Fruit fly (Drosophila melanogaster): ENCODE measurements around the gene Klp3A.

Gene Klp3A

DNA sequence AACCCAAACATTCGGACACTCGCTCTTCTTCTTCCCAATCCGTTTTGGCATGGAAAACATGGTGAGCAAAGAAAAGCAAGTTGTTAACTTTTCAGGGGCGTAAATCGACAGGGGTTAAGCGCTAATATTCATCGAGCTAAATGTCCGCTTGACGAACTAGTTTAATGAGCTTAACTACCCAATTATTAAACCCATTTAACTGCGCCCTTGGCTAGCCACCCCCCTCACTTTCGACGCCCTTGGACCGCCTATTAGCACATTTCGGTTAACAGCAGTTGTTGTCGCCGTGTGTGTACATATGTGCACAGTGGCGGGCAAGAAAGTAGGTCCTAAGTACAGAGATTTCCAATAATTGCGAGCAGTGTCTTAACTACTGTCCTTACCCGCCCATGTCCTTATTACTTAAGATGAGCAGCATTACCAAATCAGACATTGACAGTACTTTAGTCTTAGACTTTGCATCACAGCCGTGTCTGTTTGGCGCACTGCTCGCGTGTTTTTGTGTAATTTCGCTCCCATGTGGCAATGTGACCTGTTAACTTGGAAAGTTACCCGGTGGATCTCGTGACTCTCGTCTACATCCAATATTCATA, 14.3 kb downstream of the Klp3A start:
- peak; percentile 91 for TF ChIP-seq CG17801 (GFP tag; optimal IDR thresholded peaks at IDR 0.05; ENCODE audit: partially characterized antibody)

DNA sequence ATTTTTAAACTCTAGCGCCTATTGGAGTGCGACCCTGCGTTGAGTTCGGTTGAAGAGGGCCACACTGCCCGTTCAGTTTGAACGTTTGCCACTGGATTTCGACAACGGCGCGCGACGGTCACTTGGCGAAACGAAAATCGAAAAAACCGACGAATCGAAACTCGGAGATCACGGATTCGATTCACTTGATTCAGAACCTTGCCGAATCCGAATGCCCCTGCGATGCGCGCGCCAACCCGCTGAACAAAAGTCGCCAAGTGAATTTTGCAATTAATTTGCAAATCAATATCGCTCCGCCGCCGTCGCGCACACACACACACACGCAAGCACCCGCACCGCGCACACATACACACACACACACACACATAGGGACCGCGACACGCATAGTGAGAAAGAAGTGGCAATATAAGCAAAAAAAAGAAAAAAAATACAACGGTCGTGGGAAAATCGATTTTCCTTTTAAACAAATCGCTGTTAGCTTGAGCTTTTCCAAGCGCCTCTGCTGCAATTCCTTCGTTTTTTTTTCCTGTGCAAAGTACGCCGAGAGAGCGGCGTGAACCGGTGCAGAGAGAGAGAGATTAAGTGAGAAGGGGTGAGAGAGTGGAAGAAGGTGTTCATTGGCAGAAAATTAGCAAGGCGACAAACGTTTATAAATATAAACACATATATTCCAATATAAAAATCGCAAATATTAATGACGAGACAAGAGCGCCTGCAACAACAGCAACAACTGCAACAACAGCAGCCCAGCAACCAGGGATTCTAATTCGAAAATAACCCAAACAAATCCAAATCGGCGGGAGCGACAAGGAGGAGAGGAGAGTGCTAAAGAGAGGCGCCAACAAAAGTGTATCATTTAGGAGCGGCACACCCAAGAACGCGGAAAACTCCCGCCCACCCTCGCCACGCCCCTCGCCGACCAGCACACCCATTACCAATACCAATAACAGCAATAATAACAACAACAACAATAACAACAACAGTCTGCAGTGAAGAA, 15.1 kb downstream of the Klp3A start, which contains the start of gene egh:
TSS of gene egh (plus strand) at position 89 of the 997 bp plus-strand sequence.
- peak; percentile 60 for TF ChIP-seq CG17801 (GFP tag; optimal IDR thresholded peaks at IDR 0.05; ENCODE audit: partially characterized antibody)

DNA sequence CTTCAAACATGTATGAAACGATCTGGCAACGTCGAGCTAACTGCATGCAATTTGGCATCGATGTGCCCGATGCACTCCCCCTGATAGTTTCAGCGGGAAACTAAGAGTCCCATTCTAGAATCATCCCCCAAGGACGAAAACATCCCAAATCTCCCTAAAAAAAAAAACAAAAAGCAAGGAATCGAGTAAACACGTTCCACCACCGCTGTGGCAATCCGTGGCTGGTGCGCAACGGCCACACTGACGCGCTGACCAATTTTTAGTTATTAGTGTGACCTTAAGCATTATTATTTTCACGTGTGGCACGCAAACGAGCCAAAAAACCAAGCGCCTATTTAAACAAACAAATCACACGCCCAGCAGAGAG, 18.2 kb downstream of the Klp3A start, which contains the start of gene wds:
TSS of gene wds (plus strand) at position 265 of the 367 bp plus-strand sequence.
- no peak for TF ChIP-seq CG17801 (GFP tag; optimal IDR thresholded peaks at IDR 0.05; ENCODE audit: partially characterized antibody)

DNA sequence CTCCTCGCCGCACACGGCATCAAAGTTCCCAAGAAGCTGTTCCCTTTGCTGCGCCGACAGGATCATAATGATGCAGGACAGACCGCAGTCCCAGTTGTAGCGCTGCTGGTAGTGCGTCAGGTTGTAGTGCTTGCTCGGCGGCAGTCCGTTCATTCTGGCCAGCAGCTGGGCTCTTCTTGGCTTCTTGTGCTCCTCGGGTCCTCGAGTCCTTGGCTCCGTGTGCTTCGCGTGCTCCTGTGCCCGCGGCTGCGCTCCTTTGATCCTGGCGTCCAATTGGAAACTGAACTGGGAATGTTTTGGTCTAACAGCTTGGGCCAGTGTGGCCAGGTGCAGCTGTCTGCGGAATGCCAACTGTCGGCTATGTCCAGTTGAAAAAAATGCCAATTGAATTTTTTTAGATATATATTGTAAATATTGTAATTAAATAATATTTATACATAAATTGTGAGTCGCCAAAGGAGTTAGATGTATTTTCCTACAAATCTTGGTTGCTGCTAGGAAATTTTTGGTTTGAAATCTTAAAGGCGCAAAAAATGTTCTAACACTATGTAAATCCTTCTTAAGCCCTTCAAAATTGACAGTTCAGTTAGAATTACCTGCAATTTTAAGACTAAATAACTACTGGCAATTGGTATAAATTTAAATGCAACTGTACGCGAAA, 18.7 kb downstream of the Klp3A start, which contains the start of gene CG13760:
TSS of gene CG13760 (minus strand) at position 645 of the 661 bp plus-strand sequence.
- TF ChIP-seq CG17801 (GFP tag; optimal IDR thresholded peaks at IDR 0.05; ENCODE audit: partially characterized antibody), result no peak

DNA sequence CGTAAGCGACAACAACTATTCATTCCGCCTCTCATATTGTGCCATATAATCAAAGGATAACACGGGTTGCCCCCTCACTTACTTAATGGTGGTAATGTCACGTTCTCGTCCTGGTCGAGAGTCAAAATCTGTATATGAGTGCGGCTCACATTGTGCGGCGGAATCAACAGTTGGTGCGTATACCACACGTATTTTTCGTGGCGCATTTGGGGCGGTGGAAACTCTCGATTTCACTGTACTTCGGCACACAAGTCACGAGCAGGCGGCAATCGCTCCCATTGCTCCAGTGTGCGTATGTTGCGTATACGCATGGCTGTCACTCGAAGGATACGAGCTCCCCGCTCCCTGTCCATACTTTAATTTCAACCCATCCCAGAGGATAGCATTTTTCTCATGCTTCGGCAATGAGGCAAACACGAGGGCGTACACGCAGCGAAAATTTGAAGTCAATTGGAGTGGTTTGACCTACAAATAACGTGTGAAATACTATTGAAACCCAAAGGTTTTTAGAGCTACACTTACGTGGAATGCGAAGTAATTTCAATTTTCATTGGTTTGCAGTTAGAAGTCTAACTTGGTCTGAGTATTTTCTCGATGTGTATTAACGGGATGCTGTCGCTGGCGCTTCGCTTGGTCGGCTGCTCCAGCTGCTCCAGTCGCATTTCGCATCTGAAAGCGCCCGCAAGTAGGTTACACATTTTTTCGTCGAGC, 21.9 kb downstream of the Klp3A start:
- no peak for TF ChIP-seq CG17801 (GFP tag; optimal IDR thresholded peaks at IDR 0.05; ENCODE audit: partially characterized antibody)

DNA sequence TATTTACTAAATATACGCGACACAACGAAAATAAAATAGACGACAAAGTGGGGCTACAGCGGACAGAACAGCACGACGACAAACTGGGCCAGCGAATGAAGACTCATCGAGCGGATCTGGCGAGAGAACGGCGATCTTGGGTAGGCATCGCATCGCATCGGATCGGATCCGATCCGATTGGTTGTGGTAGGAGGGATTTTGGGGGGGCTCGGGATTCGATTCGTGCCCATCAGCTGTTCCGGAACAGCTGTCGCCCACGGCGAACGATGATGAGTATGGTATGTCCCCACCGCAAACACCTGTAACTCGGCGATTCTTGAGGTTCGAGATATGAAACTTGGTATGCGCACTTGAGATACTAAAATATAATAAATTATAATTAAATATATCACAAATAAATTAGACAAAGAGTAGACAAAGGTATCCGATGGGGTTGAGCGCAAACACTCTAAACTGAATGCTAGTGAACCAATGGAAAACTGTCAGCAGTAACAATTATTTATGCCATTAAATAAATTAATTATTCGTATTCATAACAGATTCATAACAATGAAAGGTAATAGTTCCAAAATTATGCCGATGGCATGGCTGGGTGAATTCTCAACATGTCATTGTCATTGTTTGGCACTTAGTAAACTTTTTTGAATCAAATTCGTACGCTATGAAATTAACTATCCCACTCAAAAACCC, 23.4 kb downstream of the Klp3A start, which contains the start of the genes Vha36-3 and AANATL7:
TSS of gene Vha36-3 (minus strand) at position 242 of the 690 bp plus-strand sequence.
TSS of gene AANATL7 (plus strand) at position 640 of the 690 bp plus-strand sequence.
- TF ChIP-seq CG17801 (GFP tag; optimal IDR thresholded peaks at IDR 0.05; ENCODE audit: partially characterized antibody), result no peak

DNA sequence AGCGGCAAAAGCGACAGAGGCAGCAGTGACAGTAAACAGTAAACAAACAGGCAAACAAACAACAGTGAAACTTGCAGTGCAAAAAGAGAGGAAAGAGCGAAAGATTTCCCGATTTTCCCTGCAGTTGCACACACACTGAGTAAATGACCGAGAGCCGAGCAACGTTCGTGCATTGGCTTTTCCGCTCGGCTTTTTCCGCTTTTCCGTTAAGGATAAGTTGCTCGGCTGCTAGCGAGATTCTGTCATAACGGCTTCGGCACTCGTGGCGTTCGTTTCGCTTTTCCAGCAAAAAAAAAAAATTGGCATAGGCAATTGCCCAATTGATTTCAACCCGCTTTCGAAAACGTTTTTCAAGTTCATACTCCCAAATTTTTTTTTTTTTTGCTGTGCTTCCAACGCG, 50.0 kb downstream of the Klp3A start:
- TF ChIP-seq CG17801 (GFP tag; optimal IDR thresholded peaks at IDR 0.05; ENCODE audit: partially characterized antibody), result no peak

DNA sequence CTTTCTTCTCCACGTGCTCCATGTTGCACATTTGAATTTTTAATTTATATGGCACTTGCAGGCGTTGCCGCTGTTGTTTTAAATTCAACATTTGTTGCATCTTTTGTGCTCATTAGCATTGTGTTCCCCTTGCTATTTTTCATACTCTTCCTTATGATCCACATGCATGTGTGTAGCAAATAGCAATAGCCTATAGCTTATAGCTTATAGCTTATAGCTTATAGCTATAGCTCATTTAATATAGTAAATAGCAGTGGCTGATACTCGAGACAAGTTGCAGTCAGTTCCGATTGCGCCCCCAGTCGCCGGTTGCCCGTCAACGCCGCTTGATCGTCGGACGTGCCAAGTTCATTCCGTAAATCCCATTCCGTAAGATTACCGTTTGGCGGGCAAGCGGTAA, 51.9 kb downstream of the Klp3A start, which contains the start of gene Pdfr:
TSS of gene Pdfr (plus strand) at position 301 of the 400 bp plus-strand sequence.
- no peak for TF ChIP-seq CG17801 (GFP tag; optimal IDR thresholded peaks at IDR 0.05; ENCODE audit: partially characterized antibody)

All from ovary, adult (tissue).